Worm (Caenorhabditis elegans): ENCODE measurements around the gene zag-1.

zag-1 gene

DNA sequence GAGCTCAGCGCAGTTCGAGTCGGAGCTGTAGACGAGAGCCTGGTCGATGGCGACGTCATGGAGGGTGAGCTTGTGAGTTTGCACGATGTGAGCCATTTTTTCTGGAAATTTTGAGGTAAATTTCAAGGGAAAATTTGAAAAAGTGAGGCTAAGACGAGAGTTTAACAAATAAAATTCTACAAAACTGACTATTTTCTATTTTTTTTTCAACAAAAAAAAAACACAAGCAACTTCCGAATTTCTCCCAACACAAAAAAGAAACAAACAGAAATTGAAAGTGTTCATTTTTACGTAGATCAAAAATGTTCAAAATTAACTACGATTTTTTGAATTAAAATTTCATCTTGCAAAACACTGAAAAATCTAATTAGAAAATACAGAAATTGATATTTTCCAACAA lies 18.1 kb downstream of the zag-1 start, which contains the start of gene F37C4.5:
F37C4.5 (minus strand) TSS at position 101 of the 400 bp plus-strand sequence.
- TF ChIP-seq mcd-1 (GFP tag; IDR thresholded peaks at IDR 0.05) (no peak), lsl-1 (GFP tag; optimal IDR thresholded peaks at IDR 0.05) (no peak), attf-5 (GFP tag; optimal IDR thresholded peaks at IDR 0.05) (no peak), nhr-90 (tag; optimal IDR thresholded peaks at IDR 0.05) (no peak), ceh-58 (GFP tag; IDR thresholded peaks at IDR 0.05) (no peak), Y67H2A.10 (GFP tag; conservative IDR thresholded peaks at IDR 0.05) (no peak), C17E4.6 (GFP tag; IDR thresholded peaks at IDR 0.05) (no peak), efl-1 (GFP tag; optimal IDR thresholded peaks at IDR 0.05) (no peak), unc-130 (GFP tag; optimal IDR thresholded peaks at IDR 0.05) (no peak), F23B12.7 (tag; optimal IDR thresholded peaks at IDR 0.05; ENCODE audit: insufficient read depth) (no peak), nhr-80 (tag; optimal IDR thresholded peaks at IDR 0.05) (no peak), athp-1 (tag; optimal IDR thresholded peaks at IDR 0.05) (no peak), unc-62 (GFP tag; optimal IDR thresholded peaks at IDR 0.05) (no peak), hsf-1 (GFP tag; IDR thresholded peaks at IDR 0.05) (no peak)

DNA sequence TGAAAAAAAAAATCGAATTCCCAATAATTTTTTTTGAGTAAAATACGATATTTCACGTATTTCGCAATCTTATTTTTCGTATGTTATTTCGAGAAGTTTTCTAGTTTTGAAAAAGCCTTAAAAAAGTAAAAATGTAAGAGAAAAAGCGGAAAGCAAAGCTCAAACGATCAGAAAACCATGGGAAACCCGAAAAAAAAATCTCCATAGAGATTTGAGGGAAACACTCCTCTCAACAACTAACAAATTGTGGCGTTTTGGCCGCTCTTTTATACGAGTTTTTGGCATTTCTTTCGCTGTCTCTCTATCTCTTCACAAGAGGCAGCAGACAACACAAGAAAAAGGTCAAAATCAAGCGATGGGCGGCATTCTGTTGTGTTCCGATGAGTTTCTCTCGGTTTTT lies 18.8 kb downstream of the zag-1 start:
- TF ChIP-seq C06A6.2 (GFP tag; conservative IDR thresholded peaks at IDR 0.05), result no peak
- no peak for TF ChIP-seq attf-3 (GFP tag; conservative IDR thresholded peaks at IDR 0.05)
- no peak for TF ChIP-seq xnd-1 (tag; optimal IDR thresholded peaks at IDR 0.05)
- TF ChIP-seq zfh-2 (GFP tag; conservative IDR thresholded peaks at IDR 0.05), result 0 out of 2 replicates have a peak, but pooled peaks have one; percentile 21
- no peak for TF ChIP-seq him-1 (tag; optimal IDR thresholded peaks at IDR 0.05)
- TF ChIP-seq lin-35 (GFP tag; optimal IDR thresholded peaks at IDR 0.05), result no peak
- no peak for TF ChIP-seq F57C9.4 (tag; optimal IDR thresholded peaks at IDR 0.05)
- peak; percentile 24 for TF ChIP-seq ceh-27 (GFP tag; optimal IDR thresholded peaks at IDR 0.05)
- TF ChIP-seq ztf-28 (GFP tag; IDR thresholded peaks at IDR 0.05), result no peak
- TF ChIP-seq unc-130 (GFP tag; optimal IDR thresholded peaks at IDR 0.05), result no peak
- TF ChIP-seq aptf-2 (GFP tag; conservative IDR thresholded peaks at IDR 0.05), result no peak
- TF ChIP-seq ztf-22 (GFP tag; optimal IDR thresholded peaks at IDR 0.05), result no peak
- no peak for TF ChIP-seq aptf-3 (GFP tag; IDR thresholded peaks at IDR 0.05)
- TF ChIP-seq ama-1 (optimal IDR thresholded peaks at IDR 0.05), result peak; percentile 58
- no peak for TF ChIP-seq ama-1 (GFP tag; optimal IDR thresholded peaks at IDR 0.05)
- no peak for TF ChIP-seq Y53F4B.3 (GFP tag; IDR thresholded peaks at IDR 0.05)
- no peak for TF ChIP-seq fkh-3 (tag; optimal IDR thresholded peaks at IDR 0.05)
- TF ChIP-seq tbp1 (GFP tag; optimal IDR thresholded peaks at IDR 0.05), result peak; percentile 32
- peak; percentile 29 for TF ChIP-seq attf-5 (GFP tag; optimal IDR thresholded peaks at IDR 0.05)
- peak; percentile 46; the same call in 1 of the 2 replicates for TF ChIP-seq dox-1 (GFP tag; IDR thresholded peaks at IDR 0.05)
- no peak for TF ChIP-seq B0019.2 (GFP tag; conservative IDR thresholded peaks at IDR 0.05)
- no peak for TF ChIP-seq T26A5.8 (tag; optimal IDR thresholded peaks at IDR 0.05)
- no peak for TF ChIP-seq lin-54 (GFP tag; optimal IDR thresholded peaks at IDR 0.05)
- TF ChIP-seq dpff-1 (tag; optimal IDR thresholded peaks at IDR 0.05), result no peak
- TF ChIP-seq mes-4 (tag; optimal IDR thresholded peaks at IDR 0.05), result no peak
- TF ChIP-seq pha-4 (tag; optimal IDR thresholded peaks at IDR 0.05), result no peak
- no peak for TF ChIP-seq F57A8.1 (GFP tag; optimal IDR thresholded peaks at IDR 0.05)
- no peak for TF ChIP-seq snpc-3.4 (tag; optimal IDR thresholded peaks at IDR 0.05)
- TF ChIP-seq nhr-120 (GFP tag; IDR thresholded peaks at IDR 0.05), result no peak
- TF ChIP-seq ZK185.1 (tag; optimal IDR thresholded peaks at IDR 0.05; ENCODE audit: poor library complexity, severe bottlenecking), result no peak
- TF ChIP-seq cebp-1 (GFP tag; IDR thresholded peaks at IDR 0.05), result peak; percentile 61; the same call in 1 of the 2 replicates
- peak; percentile 92 for TF ChIP-seq cebp-1 (tag; optimal IDR thresholded peaks at IDR 0.05)
- TF ChIP-seq hlh-12 (tag; optimal IDR thresholded peaks at IDR 0.05), result no peak
- no peak for TF ChIP-seq bed-2 (GFP tag; IDR thresholded peaks at IDR 0.05)
- peak; percentile 34 for TF ChIP-seq K12H6.12 (tag; optimal IDR thresholded peaks at IDR 0.05)
- TF ChIP-seq sdz-38 (tag; optimal IDR thresholded peaks at IDR 0.05), result no peak
- TF ChIP-seq lin-40 (tag; optimal IDR thresholded peaks at IDR 0.05), result peak; percentile 42

All from whole organism, young adult.